Worm (Caenorhabditis elegans) whole organism, midembryonic: ENCODE data around the gene lips-10.

Source experiments
- T22C8.4 ChIP-seq: fragments of 200-800 bp; sonication (Bioruptor generic); IDR thresholded peaks from 2 replicates; pipeline ENCODE4 v1.3.6; 2022; ENCODE audit warnings: missing genetic modification characterization, missing compliant biosample characterization
- flt-1 ChIP-seq: fragments of 200-800 bp; sonication (Bioruptor generic); IDR thresholded peaks from 2 replicates; pipeline ENCODE4 v1.3.6; 2022; ENCODE audit warnings: missing genetic modification characterization, missing compliant biosample characterization
- klf-2 ChIP-seq: fragments of 200-800 bp; sonication (Bioruptor generic); conservative IDR thresholded peaks from 2 replicates; pipeline ENCODE4 v1.3.6; 2022; ENCODE audit warnings: missing genetic modification reagents, missing genetic modification characterization, missing compliant biosample characterization
- med-1 ChIP-seq: sonication (generic microtip); optimal IDR thresholded peaks from 2 replicates; lab custom pipeline; 2017; ENCODE audit warnings: missing genetic modification characterization, mild to moderate bottlenecking, missing compliant biosample characterization, antibody characterized with exemption, missing genetic modification reagents; ENCODE audit not compliant: insufficient read depth
- tab-1 ChIP-seq: fragments of 200-800 bp; sonication (Bioruptor generic); IDR thresholded peaks from 2 replicates; pipeline ENCODE4 v1.3.6; 2022; ENCODE audit warnings: missing genetic modification characterization, missing compliant biosample characterization
- ztf-23 ChIP-seq: fragments of 200-800 bp; sonication (Bioruptor generic); IDR thresholded peaks from 2 replicates; pipeline ENCODE4 v1.3.6; 2022; ENCODE audit warnings: missing genetic modification reagents, missing genetic modification characterization, missing compliant biosample characterization
- ztf-29 ChIP-seq: fragments of 200-800 bp; sonication (Bioruptor generic); IDR thresholded peaks from 2 replicates; pipeline ENCODE4 v1.3.6; 2022; ENCODE audit warnings: missing genetic modification reagents, missing genetic modification characterization, missing compliant biosample characterization

DNA sequence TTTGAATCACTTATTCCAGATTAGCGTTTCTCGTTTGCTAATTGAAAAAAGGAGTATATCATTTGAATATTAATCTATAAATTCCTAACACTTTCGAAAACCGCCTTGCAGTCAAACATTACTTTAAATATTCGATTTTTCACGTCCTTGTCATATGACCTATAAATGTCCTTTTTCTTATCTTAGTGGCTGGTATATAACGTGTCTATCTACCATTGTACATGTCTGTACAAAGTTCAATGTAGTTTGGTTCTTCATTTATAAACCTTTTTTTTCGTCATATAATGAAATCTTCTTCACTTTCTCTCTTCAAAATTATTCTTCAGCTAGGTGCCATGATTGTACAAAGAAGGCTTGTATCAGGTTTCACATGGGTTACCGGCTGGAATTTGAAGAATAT lies 46.6 kb downstream of the lips-10 start, which contains the start of gene gbh-2:
- TF ChIP-seq tab-1 (GFP tag; lab: Robert Waterston, UW) (no peak), ztf-23 (GFP tag; lab: Robert Waterston, UW) (no peak), ztf-29 (GFP tag; lab: Robert Waterston, UW) (no peak), T22C8.4 (no peak), flt-1 (GFP tag; lab: Robert Waterston, UW) (no peak), med-1 (GFP tag; lab: Kevin White, UChicago) (no peak), klf-2 (no peak)
